In genomic region chr3R:31605117-31605432, dm6 we compare ENCODE assay signal across 1 fruit fly cellular context.
A peak's percentile ranks its signal among the peaks of the same experiment; 100 is the strongest.
TF ChIP-seq lines count a peak whose summit lies in the region.

No protein-coding gene starts in this region.

TF ChIP-seq in whole organism, embryonic, 481 proteins besides CTCF, POLR2A, EP300 and RAD21 (continued from another document):
- TF ChIP-seq CG2199 (GFP tag; IDR thresholded peaks at IDR 0.05; lab: Robert Waterston, UW) = 0 out of 3 replicates have a peak, but pooled peaks have one; percentile 27
- no peak for TF ChIP-seq gce (GFP tag; IDR thresholded peaks at IDR 0.05; lab: Robert Waterston, UW)
- TF ChIP-seq CG11723 (GFP tag; optimal IDR thresholded peaks at IDR 0.05; lab: Kevin White, UChicago) = no peak
- no peak for TF ChIP-seq cg (GFP tag; optimal IDR thresholded peaks at IDR 0.05; lab: Kevin White, UChicago)
- TF ChIP-seq grn (GFP tag; optimal IDR thresholded peaks at IDR 0.05; lab: Kevin White, UChicago) = peak; percentile 49
- TF ChIP-seq onecut (GFP tag; IDR thresholded peaks at IDR 0.05; lab: Robert Waterston, UW) = no peak
- TF ChIP-seq CG14710 (tag; optimal IDR thresholded peaks at IDR 0.05; lab: Kevin White, UChicago) = no peak
- no peak for TF ChIP-seq CG7839 (tag; optimal IDR thresholded peaks at IDR 0.05; lab: Kevin White, UChicago)
- TF ChIP-seq pfk (GFP tag; optimal IDR thresholded peaks at IDR 0.05; lab: Kevin White, UChicago) = peak; percentile 66
- TF ChIP-seq kni (GFP tag; optimal IDR thresholded peaks at IDR 0.05; lab: Kevin White, UChicago) = no peak
- TF ChIP-seq zen (tag; optimal IDR thresholded peaks at IDR 0.05; lab: Kevin White, UChicago) = no peak
- no peak for TF ChIP-seq sima (GFP tag; optimal IDR thresholded peaks at IDR 0.05; lab: Kevin White, UChicago)
- TF ChIP-seq ara (GFP tag; IDR thresholded peaks at IDR 0.05; lab: Robert Waterston, UW) = no peak
- TF ChIP-seq CG17361 (GFP tag; IDR thresholded peaks at IDR 0.05; lab: Robert Waterston, UW) = no peak
- TF ChIP-seq CG8281 (tag; optimal IDR thresholded peaks at IDR 0.05; lab: Kevin White, UChicago) = no peak
- no peak for TF ChIP-seq CG10543 (GFP tag; optimal IDR thresholded peaks at IDR 0.05; lab: Kevin White, UChicago)
- no peak for TF ChIP-seq prd (optimal IDR thresholded peaks at IDR 0.05; lab: Kevin White, UChicago)
- TF ChIP-seq prd (GFP tag; IDR thresholded peaks at IDR 0.05; lab: Robert Waterston, UW) = no peak
- TF ChIP-seq CG18764 (GFP tag; optimal IDR thresholded peaks at IDR 0.05; lab: Kevin White, UChicago) = no peak
- no peak for TF ChIP-seq CkIIα-i1 (GFP tag; IDR thresholded peaks at IDR 0.05; lab: Robert Waterston, UW)
- TF ChIP-seq E2f1 (GFP tag; IDR thresholded peaks at IDR 0.05; lab: Robert Waterston, UW) = no peak
- TF ChIP-seq Rfx (GFP tag; IDR thresholded peaks at IDR 0.05; lab: Robert Waterston, UW) = peak; percentile 13; the same call in 1 of the 2 replicates
- no peak for TF ChIP-seq CG15696 (tag; optimal IDR thresholded peaks at IDR 0.05; lab: Kevin White, UChicago)
- TF ChIP-seq Hr51 (GFP tag; optimal IDR thresholded peaks at IDR 0.05; lab: Kevin White, UChicago) = no peak
- no peak for TF ChIP-seq Atf-2 (GFP tag; optimal IDR thresholded peaks at IDR 0.05; lab: Kevin White, UChicago)
- no peak for TF ChIP-seq CG8290 (GFP tag; optimal IDR thresholded peaks at IDR 0.05; lab: Kevin White, UChicago)
- peak in 1 of 2 experiments; percentile 8 for TF ChIP-seq CG8290 (tag; optimal IDR thresholded peaks at IDR 0.05; lab: Kevin White, UChicago)
- TF ChIP-seq dysf (GFP tag; IDR thresholded peaks at IDR 0.05; lab: Robert Waterston, UW) = 0 out of 3 replicates have a peak, but pooled peaks have one; percentile 13
- TF ChIP-seq Pdp1 (GFP tag; optimal IDR thresholded peaks at IDR 0.05; lab: Kevin White, UChicago) = peak in 1 of 2 experiments; percentile 78
- TF ChIP-seq CG11696 (GFP tag; IDR thresholded peaks at IDR 0.05; lab: Robert Waterston, UW) = no peak
- TF ChIP-seq CG9797 (GFP tag; optimal IDR thresholded peaks at IDR 0.05; lab: Kevin White, UChicago) = no peak
- TF ChIP-seq H15 (GFP tag; IDR thresholded peaks at IDR 0.05; lab: Robert Waterston, UW) = no peak
- no peak for TF ChIP-seq Hr3 (GFP tag; optimal IDR thresholded peaks at IDR 0.05; lab: Kevin White, UChicago)
- TF ChIP-seq emc (GFP tag; optimal IDR thresholded peaks at IDR 0.05; lab: Kevin White, UChicago) = no peak
- no peak for TF ChIP-seq al (GFP tag; IDR thresholded peaks at IDR 0.05; lab: Robert Waterston, UW)
- TF ChIP-seq Sox100B (GFP tag; optimal IDR thresholded peaks at IDR 0.05; lab: Kevin White, UChicago) = no peak
- TF ChIP-seq gro (GFP tag; optimal IDR thresholded peaks at IDR 0.05; lab: Kevin White, UChicago) = no peak
- no peak for TF ChIP-seq CG10321 (GFP tag; IDR thresholded peaks at IDR 0.05; lab: Robert Waterston, UW)
- TF ChIP-seq sisA (GFP tag; IDR thresholded peaks at IDR 0.05; lab: Robert Waterston, UW) = no peak
- no peak for TF ChIP-seq Dek (tag; optimal IDR thresholded peaks at IDR 0.05; lab: Kevin White, UChicago)
- no peak for TF ChIP-seq CG17359 (tag; optimal IDR thresholded peaks at IDR 0.05; lab: Kevin White, UChicago)
- TF ChIP-seq run (tag; optimal IDR thresholded peaks at IDR 0.05; lab: Kevin White, UChicago) = no peak
- no peak for TF ChIP-seq esg (GFP tag; conservative IDR thresholded peaks at IDR 0.05; lab: Robert Waterston, UW)
- no peak for TF ChIP-seq ab (GFP tag; optimal IDR thresholded peaks at IDR 0.05; lab: Kevin White, UChicago)
- TF ChIP-seq Doc3 (GFP tag; IDR thresholded peaks at IDR 0.05; lab: Robert Waterston, UW; ENCODE audit: partially characterized antibody) = no peak
- no peak for TF ChIP-seq fd96Cb (tag; optimal IDR thresholded peaks at IDR 0.05; lab: Kevin White, UChicago)
- no peak for TF ChIP-seq CG5953 (GFP tag; IDR thresholded peaks at IDR 0.05; lab: Robert Waterston, UW)
- TF ChIP-seq gcm (GFP tag; optimal IDR thresholded peaks at IDR 0.05; lab: Kevin White, UChicago) = no peak
- no peak for TF ChIP-seq CG7271 (tag; optimal IDR thresholded peaks at IDR 0.05; lab: Kevin White, UChicago)
- TF ChIP-seq vnd (GFP tag; IDR thresholded peaks at IDR 0.05; lab: Robert Waterston, UW; ENCODE audit: partially characterized antibody) = no peak
- TF ChIP-seq ase (GFP tag; IDR thresholded peaks at IDR 0.05; lab: Robert Waterston, UW) = no peak
- no peak for TF ChIP-seq CG11560 (tag; IDR thresholded peaks at IDR 0.05; lab: Robert Waterston, UW)
- no peak for TF ChIP-seq mirr (GFP tag; optimal IDR thresholded peaks at IDR 0.05; lab: Kevin White, UChicago)
- no peak for TF ChIP-seq Gsc (GFP tag; IDR thresholded peaks at IDR 0.05; lab: Robert Waterston, UW)
- TF ChIP-seq hbn (GFP tag; IDR thresholded peaks at IDR 0.05; lab: Robert Waterston, UW; ENCODE audit: partially characterized antibody) = no peak
- TF ChIP-seq CG3995 (GFP tag; optimal IDR thresholded peaks at IDR 0.05; lab: Kevin White, UChicago) = no peak
- no peak for TF ChIP-seq ERR (GFP tag; optimal IDR thresholded peaks at IDR 0.05; lab: Kevin White, UChicago)
- no peak for TF ChIP-seq dmrt11E (tag; optimal IDR thresholded peaks at IDR 0.05; lab: Kevin White, UChicago)
- TF ChIP-seq CG9727 (GFP tag; optimal IDR thresholded peaks at IDR 0.05; lab: Kevin White, UChicago) = no peak
- TF ChIP-seq Neu2 (GFP tag; optimal IDR thresholded peaks at IDR 0.05; lab: Kevin White, UChicago; ENCODE audit: borderline replicate concordance) = no peak
- no peak for TF ChIP-seq ham (GFP tag; IDR thresholded peaks at IDR 0.05; lab: Robert Waterston, UW)
- TF ChIP-seq HHEX (GFP tag; optimal IDR thresholded peaks at IDR 0.05; lab: Kevin White, UChicago) = peak; percentile 9
- no peak for TF ChIP-seq CG9437 (GFP tag; optimal IDR thresholded peaks at IDR 0.05; lab: Kevin White, UChicago)
- no peak for TF ChIP-seq B-H2 (GFP tag; optimal IDR thresholded peaks at IDR 0.05; lab: Kevin White, UChicago)
- no peak for TF ChIP-seq CG11695 (GFP tag; IDR thresholded peaks at IDR 0.05; lab: Robert Waterston, UW)
- no peak for TF ChIP-seq CG13287 (GFP tag; IDR thresholded peaks at IDR 0.05; lab: Robert Waterston, UW; ENCODE audit: partially characterized antibody)
- TF ChIP-seq nerfin-1 (tag; optimal IDR thresholded peaks at IDR 0.05; lab: Kevin White, UChicago) = no peak
- TF ChIP-seq crp (GFP tag; optimal IDR thresholded peaks at IDR 0.05; lab: Kevin White, UChicago) = no peak
- TF ChIP-seq Camta (GFP tag; optimal IDR thresholded peaks at IDR 0.05; lab: Kevin White, UChicago) = no peak
- TF ChIP-seq mam (GFP tag; optimal IDR thresholded peaks at IDR 0.05; lab: Kevin White, UChicago) = no peak
- no peak for TF ChIP-seq unpg (GFP tag; optimal IDR thresholded peaks at IDR 0.05; lab: Kevin White, UChicago)
- no peak for TF ChIP-seq MESR4 (GFP tag; optimal IDR thresholded peaks at IDR 0.05; lab: Kevin White, UChicago)
- no peak for TF ChIP-seq Usf (GFP tag; optimal IDR thresholded peaks at IDR 0.05; lab: Kevin White, UChicago)
- peak; percentile 4 for TF ChIP-seq CG2678 (tag; optimal IDR thresholded peaks at IDR 0.05; lab: Kevin White, UChicago)
- TF ChIP-seq bigmax (GFP tag; optimal IDR thresholded peaks at IDR 0.05; lab: Kevin White, UChicago) = no peak
- TF ChIP-seq CG9215 (GFP tag; IDR thresholded peaks at IDR 0.05; lab: Robert Waterston, UW) = no peak
- no peak for TF ChIP-seq sens (GFP tag; lab: Kevin White, UChicago)
- TF ChIP-seq inv (GFP tag; IDR thresholded peaks at IDR 0.05; lab: Robert Waterston, UW; ENCODE audit: partially characterized antibody) = no peak
- no peak for TF ChIP-seq ewg (GFP tag; optimal IDR thresholded peaks at IDR 0.05; lab: Kevin White, UChicago)
- no peak for TF ChIP-seq CG6272 (GFP tag; IDR thresholded peaks at IDR 0.05; lab: Robert Waterston, UW)
- TF ChIP-seq CG30020 (tag; optimal IDR thresholded peaks at IDR 0.05; lab: Kevin White, UChicago) = no peak
- TF ChIP-seq croc (GFP tag; conservative IDR thresholded peaks at IDR 0.05; lab: Robert Waterston, UW) = no peak
- no peak for TF ChIP-seq Eip74EF (GFP tag; optimal IDR thresholded peaks at IDR 0.05; lab: Kevin White, UChicago)
- TF ChIP-seq jumu (GFP tag; optimal IDR thresholded peaks at IDR 0.05; lab: Kevin White, UChicago) = no peak
- TF ChIP-seq Ravus (GFP tag; IDR thresholded peaks at IDR 0.05; lab: Robert Waterston, UW) = no peak
- no peak for TF ChIP-seq lola (GFP tag; optimal IDR thresholded peaks at IDR 0.05; lab: Kevin White, UChicago)
- TF ChIP-seq Dll (GFP tag; IDR thresholded peaks at IDR 0.05; lab: Robert Waterston, UW; ENCODE audit: partially characterized antibody) = no peak
- no peak for TF ChIP-seq gfzf (GFP tag; optimal IDR thresholded peaks at IDR 0.05; lab: Kevin White, UChicago)
- TF ChIP-seq row (GFP tag; IDR thresholded peaks at IDR 0.05; lab: Robert Waterston, UW) = 0 out of 3 replicates have a peak, but pooled peaks have one; percentile 7
- no peak for TF ChIP-seq knrl (GFP tag; IDR thresholded peaks at IDR 0.05; lab: Robert Waterston, UW; ENCODE audit: partially characterized antibody)
- TF ChIP-seq E2f2 (GFP tag; IDR thresholded peaks at IDR 0.05; lab: Robert Waterston, UW) = 0 out of 2 replicates have a peak, but pooled peaks have one; percentile 9
- TF ChIP-seq exex (tag; optimal IDR thresholded peaks at IDR 0.05; lab: Kevin White, UChicago) = peak; percentile 8
- TF ChIP-seq Hsf (GFP tag; optimal IDR thresholded peaks at IDR 0.05; lab: Kevin White, UChicago) = no peak
- no peak for TF ChIP-seq CG3838 (GFP tag; optimal IDR thresholded peaks at IDR 0.05; lab: Kevin White, UChicago)
- TF ChIP-seq CG13296 (GFP tag; optimal IDR thresholded peaks at IDR 0.05; lab: Kevin White, UChicago) = no peak
- TF ChIP-seq CG9817 (tag; optimal IDR thresholded peaks at IDR 0.05; lab: Kevin White, UChicago) = no peak
- no peak for TF ChIP-seq CG2202 (tag; optimal IDR thresholded peaks at IDR 0.05; lab: Kevin White, UChicago)
- TF ChIP-seq rib (GFP tag; IDR thresholded peaks at IDR 0.05; lab: Robert Waterston, UW) = no peak
- TF ChIP-seq CG7928 (GFP tag; optimal IDR thresholded peaks at IDR 0.05; lab: Kevin White, UChicago) = no peak
- TF ChIP-seq pum (GFP tag; optimal IDR thresholded peaks at IDR 0.05; lab: Kevin White, UChicago) = no peak
- no peak for TF ChIP-seq Trl (optimal IDR thresholded peaks at IDR 0.05; lab: Kevin White, UChicago)
- no peak for TF ChIP-seq Trl (GFP tag; optimal IDR thresholded peaks at IDR 0.05; lab: Kevin White, UChicago)
- no peak for TF ChIP-seq usp (GFP tag; optimal IDR thresholded peaks at IDR 0.05; lab: Kevin White, UChicago)
- no peak for TF ChIP-seq sr (GFP tag; IDR thresholded peaks at IDR 0.05; lab: Robert Waterston, UW)
- TF ChIP-seq psq (GFP tag; optimal IDR thresholded peaks at IDR 0.05; lab: Kevin White, UChicago) = no peak
- peak; percentile 12 for TF ChIP-seq HmgZ (tag; optimal IDR thresholded peaks at IDR 0.05; lab: Kevin White, UChicago)
- TF ChIP-seq CG10565 (GFP tag; optimal IDR thresholded peaks at IDR 0.05; lab: Kevin White, UChicago) = no peak
- TF ChIP-seq Lpt (GFP tag; optimal IDR thresholded peaks at IDR 0.05; lab: Kevin White, UChicago) = no peak
- no peak; the same call in 1 of the 2 replicates for TF ChIP-seq MBD-R2 (GFP tag; IDR thresholded peaks at IDR 0.05; lab: Robert Waterston, UW)
- no peak for TF ChIP-seq HLH4C (GFP tag; IDR thresholded peaks at IDR 0.05; lab: Robert Waterston, UW; ENCODE audit: partially characterized antibody)
- TF ChIP-seq CG12942 (GFP tag; optimal IDR thresholded peaks at IDR 0.05; lab: Kevin White, UChicago) = no peak
- TF ChIP-seq danr (GFP tag; IDR thresholded peaks at IDR 0.05; lab: Robert Waterston, UW) = no peak
- TF ChIP-seq sug (tag; optimal IDR thresholded peaks at IDR 0.05; lab: Kevin White, UChicago) = no peak
- no peak for TF ChIP-seq Lhr (GFP tag; optimal IDR thresholded peaks at IDR 0.05; lab: Kevin White, UChicago)
- no peak for TF ChIP-seq CG11085 (GFP tag; IDR thresholded peaks at IDR 0.05; lab: Robert Waterston, UW)
- TF ChIP-seq CG6683 (GFP tag; optimal IDR thresholded peaks at IDR 0.05; lab: Kevin White, UChicago) = no peak
- TF ChIP-seq aop (GFP tag; IDR thresholded peaks at IDR 0.05; lab: Robert Waterston, UW) = no peak
